Fruit fly (Drosophila melanogaster): ENCODE results near the gene CG15043.
A peak's percentile ranks its signal among the peaks of the same experiment; 100 is the strongest.

CG15043 gene

dm6 chrX:18533308-18533707, 39.3 kb upstream of the CG15043 start (continued):
- no peak for TF ChIP-seq dsx (GFP tag; optimal IDR thresholded peaks at IDR 0.05; ENCODE audit: poor library complexity, severe bottlenecking)
- no peak for TF ChIP-seq fd85E (GFP tag; optimal IDR thresholded peaks at IDR 0.05)
- no peak for TF ChIP-seq CG11902 (GFP tag; optimal IDR thresholded peaks at IDR 0.05)
- no peak for TF ChIP-seq dac (GFP tag; optimal IDR thresholded peaks at IDR 0.05)
- peak; percentile 20 for TF ChIP-seq Hr39 (GFP tag; optimal IDR thresholded peaks at IDR 0.05)
- TF ChIP-seq ss (GFP tag; optimal IDR thresholded peaks at IDR 0.05): no peak
- no peak for TF ChIP-seq CG1621 (tag; optimal IDR thresholded peaks at IDR 0.05)
- TF ChIP-seq CG8119 (GFP tag; IDR thresholded peaks at IDR 0.05): no peak
- TF ChIP-seq OdsH (GFP tag; optimal IDR thresholded peaks at IDR 0.05): peak; percentile 13
- peak; percentile 23 for TF ChIP-seq achi (GFP tag; optimal IDR thresholded peaks at IDR 0.05)
- TF ChIP-seq CG6276 (GFP tag; optimal IDR thresholded peaks at IDR 0.05): no peak
- TF ChIP-seq CG10669 (GFP tag; optimal IDR thresholded peaks at IDR 0.05): no peak
- peak; percentile 84 for TF ChIP-seq Eip78C (GFP tag)
- TF ChIP-seq esn (GFP tag; optimal IDR thresholded peaks at IDR 0.05): peak; percentile 53
- no peak for TF ChIP-seq fd59A (GFP tag; optimal IDR thresholded peaks at IDR 0.05)
- no peak for TF ChIP-seq CG7368 (GFP tag; optimal IDR thresholded peaks at IDR 0.05)
- no peak for TF ChIP-seq vri (GFP tag; optimal IDR thresholded peaks at IDR 0.05)
- TF ChIP-seq Hr38 (GFP tag; optimal IDR thresholded peaks at IDR 0.05): no peak
- TF ChIP-seq CG32006 (GFP tag; optimal IDR thresholded peaks at IDR 0.05): peak; percentile 13
- no peak for TF ChIP-seq Ets96B (tag; optimal IDR thresholded peaks at IDR 0.05)
- TF ChIP-seq CG16779 (tag; optimal IDR thresholded peaks at IDR 0.05): no peak

- TF ChIP-seq dac (GFP tag; optimal IDR thresholded peaks at IDR 0.05) (no peak), lz (GFP tag; optimal IDR thresholded peaks at IDR 0.05) (no peak), net (GFP tag; optimal IDR thresholded peaks at IDR 0.05) (no peak), esn (GFP tag; optimal IDR thresholded peaks at IDR 0.05) (no peak), CG15336 (GFP tag; IDR thresholded peaks at IDR 0.05) (no peak), CG7368 (GFP tag; optimal IDR thresholded peaks at IDR 0.05) (no peak), CG11294 (GFP tag; IDR thresholded peaks at IDR 0.05) (no peak), CG9139 (GFP tag; optimal IDR thresholded peaks at IDR 0.05) (no peak), Eip93F (GFP tag; optimal IDR thresholded peaks at IDR 0.05) (no peak), achi (GFP tag; optimal IDR thresholded peaks at IDR 0.05) (no peak), Smox (GFP tag; optimal IDR thresholded peaks at IDR 0.05) (no peak), CG6854 (GFP tag; optimal IDR thresholded peaks at IDR 0.05) (no peak), CG11902 (GFP tag; optimal IDR thresholded peaks at IDR 0.05) (no peak), CG8632 (GFP tag; optimal IDR thresholded peaks at IDR 0.05) (no peak), CG32006 (GFP tag; optimal IDR thresholded peaks at IDR 0.05) (no peak), CG34406 (GFP tag; optimal IDR thresholded peaks at IDR 0.05) (no peak), CG16779 (tag; optimal IDR thresholded peaks at IDR 0.05) (no peak), Hr38 (GFP tag; optimal IDR thresholded peaks at IDR 0.05) (no peak), Eip75B (GFP tag; optimal IDR thresholded peaks at IDR 0.05) (no peak), Blimp-1 (GFP tag; optimal IDR thresholded peaks at IDR 0.05) (no peak)
These were observed 34.3 kb upstream of the CG15043 start, which contains the start of the genes CG15042 and CG15047 for dm6 chrX:18528166-18528733. Gene CG15042 (minus strand): TSS chrX:18528266. Gene CG15047 (plus strand): TSS chrX:18528683.

- TF ChIP-seq CG6854 (GFP tag; optimal IDR thresholded peaks at IDR 0.05): no peak
- TF ChIP-seq CG11902 (GFP tag; optimal IDR thresholded peaks at IDR 0.05): no peak
- TF ChIP-seq CG32006 (GFP tag; optimal IDR thresholded peaks at IDR 0.05): peak; percentile 65
- TF ChIP-seq Eip75B (GFP tag; optimal IDR thresholded peaks at IDR 0.05): peak; percentile 51
- peak; percentile 12 for TF ChIP-seq CG16779 (tag; optimal IDR thresholded peaks at IDR 0.05)
- TF ChIP-seq ss (GFP tag; optimal IDR thresholded peaks at IDR 0.05): peak; percentile 48 to 62
- no peak for TF ChIP-seq CG8319 (GFP tag; optimal IDR thresholded peaks at IDR 0.05)
- TF ChIP-seq CG11762 (GFP tag; optimal IDR thresholded peaks at IDR 0.05; ENCODE audit: insufficient read depth): no peak
- peak; percentile 1 for TF ChIP-seq Hr39 (GFP tag; optimal IDR thresholded peaks at IDR 0.05)
- peak; percentile 41 for TF ChIP-seq Met (GFP tag; optimal IDR thresholded peaks at IDR 0.05)
- peak; percentile 4 for TF ChIP-seq cyc (GFP tag; optimal IDR thresholded peaks at IDR 0.05)
- TF ChIP-seq CG15336 (GFP tag; IDR thresholded peaks at IDR 0.05): peak; percentile 61
- TF ChIP-seq CG9139 (GFP tag; optimal IDR thresholded peaks at IDR 0.05): no peak
- no peak for TF ChIP-seq Lpt (GFP tag; optimal IDR thresholded peaks at IDR 0.05)
- TF ChIP-seq Blimp-1 (GFP tag; optimal IDR thresholded peaks at IDR 0.05): no peak
- TF ChIP-seq lz (GFP tag; optimal IDR thresholded peaks at IDR 0.05): peak; percentile 16
- no peak for TF ChIP-seq CG7368 (GFP tag; optimal IDR thresholded peaks at IDR 0.05)
- TF ChIP-seq dsx (GFP tag; optimal IDR thresholded peaks at IDR 0.05; ENCODE audit: poor library complexity, severe bottlenecking): peak; percentile 29
- peak; percentile 14 for TF ChIP-seq Sox15 (GFP tag; optimal IDR thresholded peaks at IDR 0.05)
- no peak for TF ChIP-seq CG6163 (GFP tag; IDR thresholded peaks at IDR 0.05)
- TF ChIP-seq CG8632 (GFP tag; optimal IDR thresholded peaks at IDR 0.05): peak; percentile 21
- TF ChIP-seq vri (GFP tag; optimal IDR thresholded peaks at IDR 0.05): no peak
- TF ChIP-seq CG3032 (tag; optimal IDR thresholded peaks at IDR 0.05): peak; percentile 49
- TF ChIP-seq CG6808 (GFP tag; optimal IDR thresholded peaks at IDR 0.05): peak; percentile 58
- TF ChIP-seq svp (GFP tag): peak; percentile 77
- peak; percentile 50 for TF ChIP-seq CG10669 (GFP tag; optimal IDR thresholded peaks at IDR 0.05)
- peak; percentile 33 for TF ChIP-seq achi (GFP tag; optimal IDR thresholded peaks at IDR 0.05)
- no peak for TF ChIP-seq CG11294 (GFP tag; IDR thresholded peaks at IDR 0.05)
These were observed 30.8 kb upstream of the CG15043 start for dm6 chrX:18524594-18525266.
